Worm (Caenorhabditis elegans): ENCODE data around the gene str-199.

- no peak for TF ChIP-seq dmd-4 (tag; optimal IDR thresholded peaks at IDR 0.05; ENCODE audit: borderline replicate concordance)
- TF ChIP-seq hlh-30 (tag; optimal IDR thresholded peaks at IDR 0.05; ENCODE audit: insufficient read depth): no peak
- TF ChIP-seq fkh-6 (tag; optimal IDR thresholded peaks at IDR 0.05): no peak
- TF ChIP-seq sox-2 (GFP tag; IDR thresholded peaks at IDR 0.05): no peak
- no peak for TF ChIP-seq pag-3 (tag; optimal IDR thresholded peaks at IDR 0.05; ENCODE audit: borderline replicate concordance)
- no peak for TF ChIP-seq pqm-1 (tag; optimal IDR thresholded peaks at IDR 0.05)
- no peak for TF ChIP-seq eyg-1 (tag; optimal IDR thresholded peaks at IDR 0.05)
- no peak for TF ChIP-seq gmeb-2 (tag; optimal IDR thresholded peaks at IDR 0.05)
- no peak for TF ChIP-seq pha-2 (tag; optimal IDR thresholded peaks at IDR 0.05)
- no peak for TF ChIP-seq rnt-1 (tag; optimal IDR thresholded peaks at IDR 0.05)
- no peak for TF ChIP-seq ceh-34 (tag; optimal IDR thresholded peaks at IDR 0.05)
- no peak for TF ChIP-seq che-1 (tag; optimal IDR thresholded peaks at IDR 0.05)
Observed at ce11 chrV:17215602-17216001, 25.3 kb upstream of the str-199 start.

Data from whole organism, late embryonic.